Worm (Caenorhabditis elegans) whole organism, L2 larva: Measurements from ENCODE around the gene ifa-1.
A peak's percentile ranks its signal among the peaks of the same experiment; 100 is the strongest.

Experiments used
- C34F6.9 ChIP-seq: fragments of 150-350 bp; optimal IDR thresholded peaks from 2 replicates; lab custom pipeline; 2014; ENCODE audit warnings: missing biosample characterization, missing genetic modification characterization
- F13H6.1 ChIP-seq: sonication (generic microtip); optimal IDR thresholded peaks from 2 replicates; lab custom pipeline; 2016; ENCODE audit warnings: missing genetic modification characterization, missing compliant biosample characterization
- R02D3.7 ChIP-seq: fragments of 150-350 bp; optimal IDR thresholded peaks from 2 replicates; lab custom pipeline; 2014; ENCODE audit warnings: missing biosample characterization, missing genetic modification characterization
- Y55F3AM.14 ChIP-seq: fragments of 200-800 bp; sonication (Bioruptor generic); optimal IDR thresholded peaks from 2 replicates; lab custom pipeline; 2018; ENCODE audit warnings: mild to moderate bottlenecking, missing genetic modification characterization, missing compliant biosample characterization
- alr-1 ChIP-seq: fragments of 150-350 bp; optimal IDR thresholded peaks from 2 replicates; lab custom pipeline; 2014; ENCODE audit warnings: missing biosample characterization, missing genetic modification characterization
- ama-1 ChIP-seq: fragments of 150-350 bp; optimal IDR thresholded peaks from 2 replicates; lab custom pipeline; 2018; ENCODE audit warnings: inconsistent platforms
- blmp-1 ChIP-seq: sonication (generic microtip); optimal IDR thresholded peaks from 2 replicates; lab custom pipeline; 2017; ENCODE audit warnings: missing genetic modification characterization, mild to moderate bottlenecking, missing compliant biosample characterization, antibody characterized with exemption, moderate library complexity; ENCODE audit not compliant: insufficient read depth
- ceh-16 ChIP-seq: fragments of 150-350 bp; optimal IDR thresholded peaks from 2 replicates; lab custom pipeline; 2014; ENCODE audit warnings: missing biosample characterization, missing genetic modification characterization
- ceh-82 ChIP-seq: fragments of 150-350 bp; optimal IDR thresholded peaks from 2 replicates; lab custom pipeline; 2014; ENCODE audit warnings: missing biosample characterization, missing genetic modification characterization
- crh-2 ChIP-seq: sonication (generic microtip); optimal IDR thresholded peaks from 2 replicates; lab custom pipeline; 2017; ENCODE audit warnings: missing biosample characterization, missing genetic modification characterization
- egl-27 ChIP-seq: sonication (generic microtip); optimal IDR thresholded peaks from 3 replicates; lab custom pipeline; 2017; ENCODE audit warnings: missing biosample characterization, missing genetic modification reagents, missing genetic modification characterization
- elt-1 ChIP-seq: fragments of 150-350 bp; optimal IDR thresholded peaks from 2 replicates; lab custom pipeline; 2014; ENCODE audit warnings: missing biosample characterization, missing genetic modification characterization
- elt-3 ChIP-seq: sonication (generic microtip); optimal IDR thresholded peaks from 2 replicates; lab custom pipeline; 2017; ENCODE audit warnings: missing biosample characterization, missing genetic modification characterization
- fos-1 ChIP-seq: fragments of 150-350 bp; optimal IDR thresholded peaks from 2 replicates; lab custom pipeline; 2014; ENCODE audit warnings: missing biosample characterization, missing genetic modification characterization
- gmeb-1 ChIP-seq: fragments of 150-350 bp; optimal IDR thresholded peaks from 2 replicates; lab custom pipeline; 2014; ENCODE audit warnings: missing biosample characterization, missing genetic modification characterization
- lin-11 ChIP-seq: fragments of 150-350 bp; sonication (generic microtip); optimal IDR thresholded peaks from 2 replicates; lab custom pipeline; 2014; ENCODE audit warnings: missing biosample characterization, missing genetic modification characterization, inconsistent platforms, mixed read lengths
- lin-13 ChIP-seq: fragments of 150-350 bp; optimal IDR thresholded peaks from 2 replicates; lab custom pipeline; 2014; ENCODE audit warnings: missing biosample characterization, missing genetic modification reagents, missing genetic modification characterization
- lin-39 ChIP-seq: fragments of 150-350 bp; optimal IDR thresholded peaks from 2 replicates; lab custom pipeline; 2014; ENCODE audit warnings: missing biosample characterization, missing genetic modification reagents, missing genetic modification characterization
- lsy-2 ChIP-seq, 2 experiments: fragments of 150-350 bp in 1 of 2; sonication (generic microtip) in 1 of 2; optimal IDR thresholded peaks; 2 replicates each; lab custom pipeline; 2014 to 2017; ENCODE audit warnings: missing biosample characterization in 2 of 2, missing genetic modification characterization in 2 of 2
- mab-5 ChIP-seq: fragments of 150-350 bp; optimal IDR thresholded peaks from 2 replicates; lab custom pipeline; 2014; ENCODE audit warnings: missing biosample characterization, missing genetic modification characterization
- mdl-1 ChIP-seq, 2 experiments: fragments of 150-350 bp in 1 of 2; sonication (generic microtip) in 1 of 2; optimal IDR thresholded peaks; 2 replicates each; lab custom pipeline; 2017; ENCODE audit warnings: missing biosample characterization in 2 of 2, missing genetic modification characterization in 2 of 2
- nhr-11 ChIP-seq: fragments of 150-350 bp; optimal IDR thresholded peaks from 2 replicates; lab custom pipeline; 2014; ENCODE audit warnings: missing biosample characterization, missing genetic modification characterization
- nhr-12 ChIP-seq: fragments of 150-350 bp; optimal IDR thresholded peaks from 2 replicates; lab custom pipeline; 2014; ENCODE audit warnings: missing biosample characterization, missing genetic modification characterization
- nhr-129 ChIP-seq: fragments of 150-350 bp; optimal IDR thresholded peaks from 2 replicates; lab custom pipeline; 2014; ENCODE audit warnings: missing biosample characterization, missing genetic modification characterization
- nhr-237 ChIP-seq: fragments of 150-350 bp; optimal IDR thresholded peaks from 2 replicates; lab custom pipeline; 2014; ENCODE audit warnings: missing biosample characterization, missing genetic modification characterization
- nhr-25 ChIP-seq: fragments of 150-350 bp; sonication (generic microtip); optimal IDR thresholded peaks from 3 replicates; lab custom pipeline; 2014; ENCODE audit warnings: missing biosample characterization, missing genetic modification characterization
- nhr-6 ChIP-seq: fragments of 150-350 bp; optimal IDR thresholded peaks from 2 replicates; lab custom pipeline; 2014; ENCODE audit warnings: missing biosample characterization, missing genetic modification characterization
- sem-4 ChIP-seq: fragments of 150-350 bp; optimal IDR thresholded peaks from 2 replicates; lab custom pipeline; 2014; ENCODE audit warnings: missing biosample characterization, missing genetic modification reagents, missing genetic modification characterization
- sma-9 ChIP-seq, 2 experiments: fragments of 150-350 bp in 1 of 2; sonication (generic microtip) in 1 of 2; optimal IDR thresholded peaks; 2 replicates each; lab custom pipeline; 2014 to 2016; ENCODE audit warnings: missing genetic modification characterization in 2 of 2, mild to moderate bottlenecking in 1 of 2, missing biosample characterization in 1 of 2, missing compliant biosample characterization in 1 of 2, missing genetic modification reagents in 1 of 2, moderate library complexity in 1 of 2
- snpc-4 ChIP-seq: fragments of 150-350 bp; optimal IDR thresholded peaks from 2 replicates; lab custom pipeline; 2014; ENCODE audit warnings: missing biosample characterization, missing genetic modification characterization
- unc-39 ChIP-seq: fragments of 150-350 bp; optimal IDR thresholded peaks from 2 replicates; lab custom pipeline; 2014; ENCODE audit warnings: missing biosample characterization, missing genetic modification characterization
- unc-55 ChIP-seq: fragments of 150-350 bp; sonication (generic microtip); optimal IDR thresholded peaks from 3 replicates; lab custom pipeline; 2014; ENCODE audit warnings: missing biosample characterization, missing genetic modification reagents, missing genetic modification characterization
- zag-1 ChIP-seq: fragments of 150-350 bp; optimal IDR thresholded peaks from 2 replicates; lab custom pipeline; 2014; ENCODE audit warnings: missing biosample characterization, missing genetic modification characterization
- ztf-11 ChIP-seq: sonication (generic microtip); optimal IDR thresholded peaks from 2 replicates; lab custom pipeline; 2017; ENCODE audit warnings: missing biosample characterization, missing genetic modification characterization
- ztf-4 ChIP-seq: fragments of 150-350 bp; optimal IDR thresholded peaks from 2 replicates; lab custom pipeline; 2014; ENCODE audit warnings: missing biosample characterization, missing genetic modification characterization

ifa-1 gene

DNA sequence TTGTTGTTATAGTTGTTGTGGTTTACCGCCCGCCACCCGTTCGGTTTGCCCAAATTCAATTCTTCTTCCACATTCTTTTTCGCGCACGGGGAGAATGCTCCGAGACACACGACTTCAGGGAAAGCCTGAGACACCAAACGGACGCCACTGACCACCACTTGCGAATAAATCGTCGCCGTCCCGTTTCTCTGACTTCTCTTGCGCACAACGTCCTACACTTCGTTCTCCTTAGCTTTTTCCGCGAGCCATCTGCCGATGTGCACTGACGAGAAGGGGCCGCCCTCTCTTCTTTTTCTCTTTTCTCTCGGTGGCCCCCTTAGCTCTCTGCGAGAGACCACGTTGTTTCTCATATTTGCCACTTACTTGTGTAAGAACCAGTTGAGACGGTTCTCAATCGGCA, 13.9 kb upstream of the ifa-1 start, which contains the start of gene C03A3.1:
Gene C03A3.1, plus strand, starts transcription at position 291 of the 400 bp plus-strand sequence.
- TF ChIP-seq lin-11 (tag; lab: Kevin White, UChicago): peak; percentile 60
- TF ChIP-seq zag-1 (tag; lab: Kevin White, UChicago): peak; percentile 23
- TF ChIP-seq F13H6.1: peak; percentile 33
- peak; percentile 26 for TF ChIP-seq C34F6.9
- no peak for TF ChIP-seq ztf-4 (tag; lab: Kevin White, UChicago)
- TF ChIP-seq mab-5 (tag; lab: Kevin White, UChicago): no peak
- peak; percentile 42 for TF ChIP-seq unc-55 (GFP tag; lab: Kevin White, UChicago)
- peak; percentile 16 for TF ChIP-seq nhr-129 (tag; lab: Kevin White, UChicago)

DNA sequence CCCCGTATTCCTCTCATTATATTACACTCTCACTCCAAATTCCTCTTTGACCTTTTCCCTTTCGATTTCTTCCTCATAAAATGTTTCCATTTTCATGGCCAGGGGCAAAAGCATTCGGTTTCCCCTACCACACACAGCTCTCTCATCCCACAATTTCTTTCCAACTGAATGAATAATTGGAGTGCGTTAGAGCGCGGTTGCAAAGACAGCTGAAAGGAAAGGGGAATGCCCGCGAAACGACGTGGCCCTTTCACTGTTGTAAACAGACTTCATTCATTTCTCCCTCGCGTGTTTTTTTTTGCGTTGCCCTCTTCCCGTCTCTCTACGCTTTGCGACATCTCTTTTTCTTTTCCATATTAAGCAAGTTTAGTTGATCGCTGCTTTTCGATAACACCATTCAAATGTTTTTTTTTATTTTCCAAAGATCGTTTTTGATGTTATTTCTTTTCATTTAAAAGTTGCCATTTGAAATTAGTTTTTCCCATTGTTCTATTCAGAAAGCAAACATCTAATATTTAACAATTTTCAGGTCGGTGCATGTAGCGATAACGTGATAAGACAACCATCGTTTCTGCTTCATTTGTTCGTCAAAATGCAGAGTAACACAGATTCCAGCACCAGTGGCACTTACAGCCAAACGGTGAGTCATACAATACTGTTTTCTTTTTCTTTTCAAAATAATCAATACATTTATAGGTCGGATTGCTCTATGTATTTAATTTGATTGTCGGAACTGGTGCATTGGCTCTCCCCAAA, 8.5 kb upstream of the ifa-1 start, which contains the start of gene C03A3.2:
Gene C03A3.2, plus strand, starts transcription at position 530 of the 756 bp plus-strand sequence.
- TF ChIP-seq R02D3.7 (no peak), fos-1 (peak; percentile 58), lsy-2 (tag; optimal IDR thresholded peaks at IDR 0.05; lab: Kevin White, UChicago) (peak in 1 of 2 experiments; percentile 74), zag-1 (tag; lab: Kevin White, UChicago) (peak; percentile 75), mdl-1 (tag; optimal IDR thresholded peaks at IDR 0.05; lab: Kevin White, UChicago) (peak in 1 of 2 experiments; percentile 62), nhr-129 (tag; lab: Kevin White, UChicago) (peak; percentile 88), nhr-12 (tag; lab: Kevin White, UChicago) (no peak), ceh-82 (tag; lab: Kevin White, UChicago) (no peak), C34F6.9 (peak; percentile 86), crh-2 (tag; lab: Kevin White, UChicago) (peak; percentile 87), nhr-6 (tag; lab: Kevin White, UChicago) (peak; percentile 24), unc-55 (GFP tag; lab: Kevin White, UChicago) (peak; percentile 82), lin-39 (tag; lab: Kevin White, UChicago) (no peak), nhr-25 (tag; lab: Kevin White, UChicago) (peak; percentile 75), mab-5 (tag; lab: Kevin White, UChicago) (peak; percentile 63), snpc-4 (tag; lab: Kevin White, UChicago) (peak; percentile 55), lin-13 (GFP tag; lab: Kevin White, UChicago) (peak; percentile 67), ztf-11 (tag; lab: Kevin White, UChicago) (no peak), lin-11 (tag; lab: Kevin White, UChicago) (peak; percentile 80), F13H6.1 (peak; percentile 73), blmp-1 (tag; lab: Kevin White, UChicago) (peak; percentile 58), elt-3 (no peak), nhr-11 (tag; lab: Kevin White, UChicago) (no peak), ama-1 (lab: Kevin White, UChicago) (no peak), sem-4 (tag; lab: Kevin White, UChicago) (peak; percentile 49), ceh-16 (tag; lab: Kevin White, UChicago) (peak; percentile 39), sma-9 (GFP tag; optimal IDR thresholded peaks at IDR 0.05; lab: Kevin White, UChicago) (peak; percentile 66), sma-9 (tag; optimal IDR thresholded peaks at IDR 0.05; lab: Kevin White, UChicago) (no peak), egl-27 (peak; percentile 35)

ce11 chrX:11264715-11265114, 6.3 kb upstream of the ifa-1 start:
- TF ChIP-seq fos-1 (peak; percentile 93), Y55F3AM.14 (GFP tag; lab: Kevin White, UChicago) (no peak), F13H6.1 (no peak), lsy-2 (tag; optimal IDR thresholded peaks at IDR 0.05; lab: Kevin White, UChicago) (no peak), nhr-25 (tag; lab: Kevin White, UChicago) (no peak), nhr-237 (tag; lab: Kevin White, UChicago) (no peak), lin-39 (tag; lab: Kevin White, UChicago) (no peak), elt-1 (tag; lab: Kevin White, UChicago) (no peak), gmeb-1 (no peak)

- no peak for TF ChIP-seq nhr-12 (tag; lab: Kevin White, UChicago)
- TF ChIP-seq alr-1 (tag; lab: Kevin White, UChicago): no peak
- no peak for TF ChIP-seq crh-2 (tag; lab: Kevin White, UChicago)
- no peak for TF ChIP-seq unc-39
Measured at ce11 chrX:11266711-11267110, 4.3 kb upstream of the ifa-1 start, which contains the start of gene C03A3.9. Gene C03A3.9 (plus strand): TSS chrX:11267011.
